Fruit fly (Drosophila melanogaster) whole organism, embryonic: ENCODE measurements around the gene CG31639.

Experiments
- Abd-B ChIP-seq: fragments of 200-800 bp; sonication (Bioruptor generic); optimal IDR thresholded peaks from 2 replicates; lab custom pipeline; 2018; ENCODE audit warnings: missing biosample characterization, mild to moderate bottlenecking, missing genetic modification characterization, moderate library complexity
- CG12104 ChIP-seq: fragments of 200-800 bp; sonication (Bioruptor generic); optimal IDR thresholded peaks from 3 replicates; lab custom pipeline; 2016; ENCODE audit warnings: missing biosample characterization, missing genetic modification characterization
- CG1233 ChIP-seq: fragments of 200-800 bp; sonication (Bioruptor generic); optimal IDR thresholded peaks from 4 replicates; lab custom pipeline; 2018; ENCODE audit warnings: missing biosample characterization, mild to moderate bottlenecking, missing genetic modification characterization
- CG13296 ChIP-seq: fragments of 200-800 bp; sonication (Bioruptor generic); optimal IDR thresholded peaks from 3 replicates; lab custom pipeline; 2018; ENCODE audit warnings: missing biosample characterization, mild to moderate bottlenecking, missing genetic modification characterization
- CG15479 ChIP-seq: fragments of 200-800 bp; sonication (Bioruptor generic); optimal IDR thresholded peaks from 3 replicates; lab custom pipeline; 2019; ENCODE audit warnings: missing biosample characterization, mild to moderate bottlenecking, missing genetic modification characterization, moderate library complexity
- CG18476 ChIP-seq: fragments of 200-800 bp; sonication (Bioruptor generic); optimal IDR thresholded peaks from 2 replicates; lab custom pipeline; 2016; ENCODE audit warnings: missing biosample characterization, mild to moderate bottlenecking, missing genetic modification characterization
- CG3065 ChIP-seq: fragments of 200-800 bp; sonication (Bioruptor generic); optimal IDR thresholded peaks from 2 replicates; lab custom pipeline; 2016; ENCODE audit warnings: missing biosample characterization, missing genetic modification characterization
- CG31441 ChIP-seq: fragments of 200-800 bp; sonication (Bioruptor generic); IDR thresholded peaks from 2 replicates; pipeline ENCODE4 v1.3.6; 2022; ENCODE audit warnings: missing biosample characterization, missing genetic modification characterization
- CG32532 ChIP-seq: fragments of 200-800 bp; sonication (Bioruptor generic); IDR thresholded peaks from 2 replicates; pipeline ENCODE4 v1.3.6; 2022; ENCODE audit warnings: missing biosample characterization, missing genetic modification characterization
- CG32767 ChIP-seq: fragments of 200-800 bp; sonication (Bioruptor generic); IDR thresholded peaks from 2 replicates; pipeline ENCODE4 v1.3.6; 2022; ENCODE audit warnings: missing biosample characterization, missing genetic modification characterization
- CG3726 ChIP-seq: fragments of 200-800 bp; sonication (Bioruptor generic); IDR thresholded peaks from 3 replicates; pipeline ENCODE4, ENCODE4 v1.3.6; 2022; ENCODE audit warnings: missing biosample characterization, missing genetic modification characterization
- CG43689 ChIP-seq: fragments of 200-800 bp; sonication (Bioruptor generic); IDR thresholded peaks from 2 replicates; pipeline ENCODE4 v1.3.6; 2022; ENCODE audit warnings: missing biosample characterization, missing genetic modification characterization
- CG6654 ChIP-seq: fragments of 200-800 bp; sonication (Bioruptor generic); optimal IDR thresholded peaks from 2 replicates; lab custom pipeline; 2017; ENCODE audit warnings: missing biosample characterization, mild to moderate bottlenecking, missing genetic modification characterization
- CG6765 ChIP-seq: fragments of 200-800 bp; sonication (Bioruptor generic); optimal IDR thresholded peaks from 3 replicates; lab custom pipeline; 2017; ENCODE audit warnings: missing biosample characterization, mild to moderate bottlenecking, missing genetic modification characterization
- CG7745 ChIP-seq: fragments of 200-800 bp; sonication (Bioruptor generic); optimal IDR thresholded peaks from 2 replicates; lab custom pipeline; 2018; ENCODE audit warnings: missing biosample characterization, mild to moderate bottlenecking, missing genetic modification characterization, moderate library complexity
- CG9215 ChIP-seq: fragments of 200-800 bp; sonication (Bioruptor generic); IDR thresholded peaks from 2 replicates; pipeline ENCODE4 v1.3.6; 2022; ENCODE audit warnings: missing biosample characterization, missing genetic modification characterization
- Camta ChIP-seq: fragments of 200-800 bp; sonication (Bioruptor generic); optimal IDR thresholded peaks from 2 replicates; lab custom pipeline; 2016; ENCODE audit warnings: missing biosample characterization, missing genetic modification characterization
- D19A ChIP-seq: fragments of 200-800 bp; optimal IDR thresholded peaks from 3 replicates; lab custom pipeline; 2019; ENCODE audit warnings: missing biosample characterization, mild to moderate bottlenecking, missing genetic modification characterization, moderate library complexity
- Deaf1 ChIP-seq: fragments of 200-800 bp; optimal IDR thresholded peaks from 3 replicates; lab custom pipeline; 2019; ENCODE audit warnings: missing biosample characterization, mild to moderate bottlenecking, missing genetic modification characterization, moderate library complexity
- Eip74EF ChIP-seq, 2 experiments: fragments of 200-800 bp in 1 of 2; fragments of >200 bp in 1 of 2; sonication (Bioruptor generic) in 1 of 2; optimal IDR thresholded peaks; 2 replicates each; lab custom pipeline; 2017 to 2019; ENCODE audit warnings: missing biosample characterization in 2 of 2, missing genetic modification characterization in 2 of 2, mild to moderate bottlenecking in 1 of 2, moderate library complexity in 1 of 2
- Elba2 ChIP-seq: fragments of 200-800 bp; sonication (Bioruptor generic); optimal IDR thresholded peaks from 3 replicates; lab custom pipeline; 2016; ENCODE audit warnings: missing biosample characterization, missing genetic modification characterization
- HHEX ChIP-seq: fragments of 200-800 bp; sonication (Bioruptor generic); optimal IDR thresholded peaks from 3 replicates; lab custom pipeline; 2017; ENCODE audit warnings: missing biosample characterization, mild to moderate bottlenecking, missing genetic modification characterization, missing genetic modification reagents
- NC2α ChIP-seq: fragments of 200-800 bp; sonication (Bioruptor generic); optimal IDR thresholded peaks from 2 replicates; lab custom pipeline; 2016; ENCODE audit warnings: missing biosample characterization, missing genetic modification characterization
- NFAT ChIP-seq: fragments of 200-800 bp; sonication (Bioruptor generic); IDR thresholded peaks from 2 replicates; pipeline ENCODE4 v1.3.6; 2022; ENCODE audit warnings: missing biosample characterization, missing genetic modification characterization
- Sry-β ChIP-seq: fragments of 200-800 bp; sonication (Bioruptor generic); optimal IDR thresholded peaks from 2 replicates; lab custom pipeline; 2018; ENCODE audit warnings: missing biosample characterization, mild to moderate bottlenecking, missing genetic modification characterization, moderate library complexity
- Trl ChIP-seq, 3 experiments: fragments of >200 bp in 2 of 3; fragments of 200-800 bp in 1 of 3; sonication (Bioruptor generic) in 1 of 3; optimal IDR thresholded peaks; 2 replicates in 1 of 3; 3 replicates in 2 of 3; lab custom pipeline; 2016 to 2017; ENCODE audit warnings: missing biosample characterization in 1 of 3, missing genetic modification characterization in 1 of 3
- Vsx1 ChIP-seq: fragments of 200-800 bp; sonication (Bioruptor generic); optimal IDR thresholded peaks from 2 replicates; lab custom pipeline; 2017; ENCODE audit warnings: missing biosample characterization, mild to moderate bottlenecking, missing genetic modification characterization, missing genetic modification reagents
- YL-1 ChIP-seq: fragments of 200-800 bp; sonication (Bioruptor generic); optimal IDR thresholded peaks from 3 replicates; lab custom pipeline; 2017; ENCODE audit warnings: missing biosample characterization, mild to moderate bottlenecking, missing genetic modification characterization
- ash1 ChIP-seq: fragments of 200-800 bp; sonication (Bioruptor generic); optimal IDR thresholded peaks from 2 replicates; lab custom pipeline; 2018; ENCODE audit warnings: missing biosample characterization, mild to moderate bottlenecking, missing genetic modification characterization
- ato ChIP-seq: fragments of 200-800 bp; sonication (Bioruptor generic); IDR thresholded peaks from 2 replicates; pipeline ENCODE4 v1.3.6; 2022; ENCODE audit warnings: missing biosample characterization, missing genetic modification characterization; ENCODE audit not compliant: partially characterized antibody
- az2 ChIP-seq: fragments of 200-800 bp; sonication (Bioruptor generic); optimal IDR thresholded peaks from 3 replicates; lab custom pipeline; 2016; ENCODE audit warnings: missing biosample characterization, missing genetic modification characterization
- caup ChIP-seq: fragments of 200-800 bp; sonication (Bioruptor generic); optimal IDR thresholded peaks from 3 replicates; lab custom pipeline; 2017; ENCODE audit warnings: missing biosample characterization, mild to moderate bottlenecking, missing genetic modification characterization, moderate library complexity; ENCODE audit not compliant: severe bottlenecking
- crol ChIP-seq: fragments of 200-800 bp; sonication (Bioruptor generic); IDR thresholded peaks from 2 replicates; pipeline ENCODE4 v1.3.6; 2022; ENCODE audit warnings: missing biosample characterization, missing genetic modification characterization
- dati ChIP-seq: fragments of 200-800 bp; sonication (Bioruptor generic); IDR thresholded peaks from 2 replicates; pipeline ENCODE4 v1.3.6; 2022; ENCODE audit warnings: missing biosample characterization, missing genetic modification characterization
- gce ChIP-seq: fragments of 200-800 bp; sonication (Bioruptor generic); IDR thresholded peaks from 3 replicates; pipeline ENCODE4 v1.3.6; 2022; ENCODE audit warnings: missing biosample characterization, missing genetic modification characterization
- grn ChIP-seq: fragments of 200-800 bp; sonication (Bioruptor generic); optimal IDR thresholded peaks from 3 replicates; lab custom pipeline; 2017; ENCODE audit warnings: missing biosample characterization, missing genetic modification characterization
- hkb ChIP-seq, 2 experiments: fragments of 200-800 bp in 1 of 2; fragments of >200 bp in 1 of 2; sonication (Bioruptor generic) in 1 of 2; IDR thresholded peaks in 1 of 2; optimal IDR thresholded peaks in 1 of 2; 2 replicates each; pipeline versions ENCODE4 v1.3.6 to Lab custom; 2017 to 2022; ENCODE audit warnings: missing biosample characterization in 1 of 2, missing genetic modification characterization in 1 of 2
- inv ChIP-seq: fragments of 200-800 bp; sonication (Bioruptor generic); IDR thresholded peaks from 2 replicates; pipeline ENCODE4 v1.3.6; 2022; ENCODE audit warnings: missing biosample characterization, missing genetic modification characterization; ENCODE audit not compliant: partially characterized antibody
- jing ChIP-seq: fragments of 200-800 bp; sonication (Bioruptor generic); optimal IDR thresholded peaks from 2 replicates; lab custom pipeline; 2018; ENCODE audit warnings: missing biosample characterization, mild to moderate bottlenecking, missing genetic modification characterization
- kay ChIP-seq: fragments of 200-800 bp; sonication (Bioruptor generic); optimal IDR thresholded peaks from 2 replicates; lab custom pipeline; 2016; ENCODE audit warnings: missing biosample characterization, missing genetic modification characterization
- kni ChIP-seq: fragments of 200-800 bp; sonication (Bioruptor generic); optimal IDR thresholded peaks from 3 replicates; lab custom pipeline; 2017; ENCODE audit warnings: mild to moderate bottlenecking, missing biosample characterization, missing genetic modification reagents, missing genetic modification characterization
- lov ChIP-seq, 2 experiments: fragments of 200-800 bp in 1 of 2; fragments of >200 bp in 1 of 2; sonication (Bioruptor generic) in 1 of 2; IDR thresholded peaks in 1 of 2; optimal IDR thresholded peaks in 1 of 2; 2 replicates in 1 of 2; 3 replicates in 1 of 2; pipeline versions ENCODE4 v1.3.6 to Lab custom; 2017 to 2022; ENCODE audit warnings: missing biosample characterization in 1 of 2, missing genetic modification characterization in 1 of 2
- maf-S ChIP-seq: fragments of 200-800 bp; sonication (Bioruptor generic); optimal IDR thresholded peaks from 2 replicates; lab custom pipeline; 2016; ENCODE audit warnings: missing biosample characterization, missing genetic modification characterization
- pan ChIP-seq, 4 experiments: fragments of >200 bp in 3 of 4; fragments of 200-800 bp in 1 of 4; sonication (Bioruptor generic) in 1 of 4; optimal IDR thresholded peaks in 3 of 4; IDR thresholded peaks in 1 of 4; 2 replicates each; pipeline versions ENCODE4 v1.3.6 to Lab custom; 2017 to 2022; ENCODE audit warnings: missing biosample characterization in 2 of 4, missing genetic modification characterization in 2 of 4, mixed read lengths in 1 of 4
- prd ChIP-seq, 3 experiments: fragments of >200 bp in 2 of 3; fragments of 200-800 bp in 1 of 3; sonication (Bioruptor generic) in 1 of 3; optimal IDR thresholded peaks in 2 of 3; IDR thresholded peaks in 1 of 3; 2 replicates in 2 of 3; 3 replicates in 1 of 3; pipeline versions ENCODE4 v1.3.6 to Lab custom; 2017 to 2022; ENCODE audit warnings: missing biosample characterization in 1 of 3, missing genetic modification characterization in 1 of 3
- shn ChIP-seq: fragments of 200-800 bp; sonication (Bioruptor generic); optimal IDR thresholded peaks from 3 replicates; lab custom pipeline; 2016; ENCODE audit warnings: missing biosample characterization, missing genetic modification characterization
- slp2 ChIP-seq: fragments of 200-800 bp; sonication (Bioruptor generic); optimal IDR thresholded peaks from 2 replicates; lab custom pipeline; 2016; ENCODE audit warnings: missing biosample characterization, missing genetic modification characterization
- so ChIP-seq: fragments of 200-800 bp; sonication (Bioruptor generic); IDR thresholded peaks from 3 replicates; pipeline ENCODE4 v1.3.6; 2022; ENCODE audit warnings: missing biosample characterization, missing genetic modification characterization
- usp ChIP-seq: fragments of >200 bp; optimal IDR thresholded peaks from 2 replicates; lab custom pipeline; 2017; ENCODE audit warnings: missing biosample characterization, missing genetic modification characterization

The CG31639 gene

dm6 chr2L:6179990-6180389 lies 25.0 kb upstream of the CG31639 start:
- TF ChIP-seq CG32532 (GFP tag; lab: Robert Waterston, UW) (no peak), Sry-β (GFP tag; lab: Kevin White, UChicago) (no peak), jing (GFP tag; lab: Kevin White, UChicago) (no peak), CG7745 (tag; lab: Kevin White, UChicago) (peak; percentile 44), az2 (GFP tag; lab: Kevin White, UChicago) (no peak), hkb (optimal IDR thresholded peaks at IDR 0.05; lab: Kevin White, UChicago) (no peak), hkb (GFP tag; IDR thresholded peaks at IDR 0.05; lab: Robert Waterston, UW) (no peak), crol (GFP tag; lab: Robert Waterston, UW) (peak; percentile 17; the same call in 1 of the 2 replicates), YL-1 (GFP tag; lab: Kevin White, UChicago) (no peak), Trl (optimal IDR thresholded peaks at IDR 0.05; lab: Kevin White, UChicago) (no peak), Trl (GFP tag; optimal IDR thresholded peaks at IDR 0.05; lab: Kevin White, UChicago) (no peak), ash1 (GFP tag; lab: Kevin White, UChicago) (no peak), CG3065 (GFP tag; lab: Kevin White, UChicago) (no peak), CG1233 (GFP tag; lab: Kevin White, UChicago) (no peak), prd (optimal IDR thresholded peaks at IDR 0.05; lab: Kevin White, UChicago) (no peak), prd (GFP tag; IDR thresholded peaks at IDR 0.05; lab: Robert Waterston, UW) (no peak), CG6654 (no peak), Abd-B (GFP tag; lab: Kevin White, UChicago) (no peak), usp (GFP tag; lab: Kevin White, UChicago) (no peak), CG6765 (GFP tag; lab: Kevin White, UChicago) (no peak), CG15479 (GFP tag; lab: Kevin White, UChicago) (peak; percentile 82), Elba2 (no peak), CG32767 (no peak), CG12104 (GFP tag; lab: Kevin White, UChicago) (no peak), lov (optimal IDR thresholded peaks at IDR 0.05; lab: Kevin White, UChicago) (no peak), lov (GFP tag; IDR thresholded peaks at IDR 0.05; lab: Robert Waterston, UW) (no peak), NFAT (GFP tag; lab: Robert Waterston, UW) (no peak), so (GFP tag; lab: Robert Waterston, UW) (no peak), Eip74EF (GFP tag; optimal IDR thresholded peaks at IDR 0.05; lab: Kevin White, UChicago) (no peak), HHEX (GFP tag; lab: Kevin White, UChicago) (no peak), CG31441 (no peak), maf-S (GFP tag; lab: Kevin White, UChicago) (no peak), CG9215 (GFP tag; lab: Robert Waterston, UW) (no peak), inv (GFP tag; lab: Robert Waterston, UW) (no peak), CG18476 (no peak), CG13296 (GFP tag; lab: Kevin White, UChicago) (no peak), Vsx1 (GFP tag; lab: Kevin White, UChicago) (no peak), dati (GFP tag; lab: Robert Waterston, UW) (no peak), Deaf1 (tag; lab: Kevin White, UChicago) (no peak), Camta (GFP tag; lab: Kevin White, UChicago) (no peak), shn (no peak), slp2 (GFP tag; lab: Kevin White, UChicago) (no peak), kni (GFP tag; lab: Kevin White, UChicago) (peak; percentile 15), NC2α (GFP tag; lab: Kevin White, UChicago) (no peak), pan (optimal IDR thresholded peaks at IDR 0.05; lab: Kevin White, UChicago) (no peak), pan (GFP tag; optimal IDR thresholded peaks at IDR 0.05 in 1 of 2, IDR thresholded peaks at IDR 0.05 in 1 of 2) (no peak), caup (GFP tag; lab: Kevin White, UChicago) (no peak), gce (GFP tag; lab: Robert Waterston, UW) (no peak), CG43689 (GFP tag; lab: Robert Waterston, UW) (no peak), ato (GFP tag; lab: Robert Waterston, UW) (no peak), CG3726 (GFP tag; lab: Robert Waterston, UW) (no peak), grn (peak; percentile 89), kay (GFP tag; lab: Kevin White, UChicago) (no peak), D19A (no peak)
